Worm (Caenorhabditis elegans) whole organism, L1 larva: ENCODE measurements around the gene pcp-2.

ENCODE experiments used
- ces-1 ChIP-seq: fragments of 150-350 bp; optimal IDR thresholded peaks from 2 replicates; lab custom pipeline; 2014; ENCODE audit warnings: missing biosample characterization, missing genetic modification reagents, missing genetic modification characterization
- dsc-1 ChIP-seq: sonication (generic microtip); optimal IDR thresholded peaks from 2 replicates; lab custom pipeline; 2016; ENCODE audit warnings: mild to moderate bottlenecking, missing genetic modification characterization, missing compliant biosample characterization
- elt-2 ChIP-seq: sonication (generic microtip); optimal IDR thresholded peaks from 2 replicates; lab custom pipeline; 2016; ENCODE audit warnings: missing genetic modification characterization, mild to moderate bottlenecking, inconsistent platforms, missing compliant biosample characterization, missing genetic modification reagents
- fos-1 ChIP-seq: fragments of 150-350 bp; optimal IDR thresholded peaks from 2 replicates; lab custom pipeline; 2014; ENCODE audit warnings: missing biosample characterization, missing genetic modification characterization
- lin-13 ChIP-seq: fragments of 150-350 bp; optimal IDR thresholded peaks from 2 replicates; lab custom pipeline; 2014; ENCODE audit warnings: missing biosample characterization, missing genetic modification reagents, missing genetic modification characterization
- nhr-11 ChIP-seq: fragments of 150-350 bp; optimal IDR thresholded peaks from 2 replicates; lab custom pipeline; 2014; ENCODE audit warnings: missing biosample characterization, missing genetic modification characterization
- nhr-20 ChIP-seq: sonication (generic microtip); optimal IDR thresholded peaks from 2 replicates; lab custom pipeline; 2016; ENCODE audit warnings: mild to moderate bottlenecking, missing genetic modification characterization, missing compliant biosample characterization
- nhr-237 ChIP-seq: fragments of 150-350 bp; optimal IDR thresholded peaks from 2 replicates; lab custom pipeline; 2014; ENCODE audit warnings: missing biosample characterization, missing genetic modification characterization
- nhr-71 ChIP-seq: sonication (generic microtip); optimal IDR thresholded peaks from 2 replicates; lab custom pipeline; 2016; ENCODE audit warnings: mild to moderate bottlenecking, missing genetic modification characterization, moderate library complexity, missing compliant biosample characterization
- pag-3 ChIP-seq: sonication (generic microtip); optimal IDR thresholded peaks from 2 replicates; lab custom pipeline; 2017; ENCODE audit warnings: missing genetic modification characterization, mild to moderate bottlenecking, missing compliant biosample characterization, antibody characterized with exemption, borderline replicate concordance; ENCODE audit not compliant: insufficient read depth
- pqm-1 ChIP-seq: sonication (generic microtip); optimal IDR thresholded peaks from 3 replicates; lab custom pipeline; 2017; ENCODE audit warnings: missing biosample characterization, missing genetic modification characterization
- unc-62 ChIP-seq: fragments of 150-350 bp; optimal IDR thresholded peaks from 2 replicates; lab custom pipeline; 2014; ENCODE audit warnings: missing biosample characterization, missing genetic modification reagents, missing genetic modification characterization
- ztf-11 ChIP-seq, 2 experiments: sonication (generic microtip); optimal IDR thresholded peaks; 2 replicates each; lab custom pipeline; 2016 to 2017; ENCODE audit warnings: missing genetic modification characterization in 2 of 2, missing biosample characterization in 1 of 2, missing compliant biosample characterization in 1 of 2

- TF ChIP-seq unc-62 (GFP tag; lab: Kevin White, UChicago) (no peak), fos-1 (no peak), ces-1 (GFP tag; lab: Kevin White, UChicago) (no peak), nhr-237 (tag; lab: Kevin White, UChicago) (no peak), elt-2 (no peak), nhr-11 (tag; lab: Kevin White, UChicago) (no peak), nhr-71 (tag; lab: Kevin White, UChicago) (no peak), ztf-11 (tag; optimal IDR thresholded peaks at IDR 0.05; lab: Kevin White, UChicago) (no peak), lin-13 (GFP tag; lab: Kevin White, UChicago) (no peak), pqm-1 (no peak), dsc-1 (tag; lab: Kevin White, UChicago) (no peak), nhr-20 (tag; lab: Kevin White, UChicago) (no peak), pag-3 (tag; lab: Kevin White, UChicago) (no peak)
Observed at ce11 chrIV:9199939-9200202, 34.9 kb upstream of the pcp-2 start, which contains the start of gene wnk-1.
